Fruit fly (Drosophila melanogaster) whole organism, embryonic: ENCODE data around the gene CG7101.

Experiments used
- Abd-B ChIP-seq: fragments of 200-800 bp; sonication (Bioruptor generic); optimal IDR thresholded peaks from 2 replicates; lab custom pipeline; 2018; ENCODE audit warnings: missing biosample characterization, mild to moderate bottlenecking, missing genetic modification characterization, moderate library complexity
- Atf3 ChIP-seq: fragments of 200-800 bp; sonication (Bioruptor generic); optimal IDR thresholded peaks from 3 replicates; lab custom pipeline; 2016; ENCODE audit warnings: missing biosample characterization, missing genetic modification characterization
- CG12219 ChIP-seq: fragments of 200-800 bp; sonication (Bioruptor generic); optimal IDR thresholded peaks from 3 replicates; lab custom pipeline; 2018; ENCODE audit warnings: missing biosample characterization, mild to moderate bottlenecking, missing genetic modification characterization
- CG12299 ChIP-seq: fragments of 200-800 bp; sonication (Bioruptor generic); optimal IDR thresholded peaks from 2 replicates; lab custom pipeline; 2018; ENCODE audit warnings: missing biosample characterization, mild to moderate bottlenecking, missing genetic modification characterization
- CG1233 ChIP-seq: fragments of 200-800 bp; sonication (Bioruptor generic); optimal IDR thresholded peaks from 4 replicates; lab custom pipeline; 2018; ENCODE audit warnings: missing biosample characterization, mild to moderate bottlenecking, missing genetic modification characterization
- CG13775 ChIP-seq: fragments of 200-800 bp; sonication (Bioruptor generic); optimal IDR thresholded peaks from 3 replicates; lab custom pipeline; 2017; ENCODE audit warnings: missing biosample characterization, mild to moderate bottlenecking, missing genetic modification characterization
- CG14441 ChIP-seq: fragments of 200-800 bp; sonication (Bioruptor generic); IDR thresholded peaks from 2 replicates; pipeline ENCODE4 v1.3.6; 2022; ENCODE audit warnings: missing biosample characterization, missing genetic modification characterization
- CG1647 ChIP-seq: fragments of 200-800 bp; sonication (Bioruptor generic); optimal IDR thresholded peaks from 3 replicates; lab custom pipeline; 2016; ENCODE audit warnings: missing biosample characterization, missing genetic modification characterization
- CG17328 ChIP-seq: fragments of 200-800 bp; sonication (Bioruptor generic); IDR thresholded peaks from 2 replicates; pipeline ENCODE4 v1.3.6; 2022; ENCODE audit warnings: missing biosample characterization, missing genetic modification characterization
- CG18764 ChIP-seq: fragments of 200-800 bp; sonication (Bioruptor generic); optimal IDR thresholded peaks from 3 replicates; lab custom pipeline; 2016; ENCODE audit warnings: missing biosample characterization, missing genetic modification characterization
- CG2712 ChIP-seq: fragments of 200-800 bp; optimal IDR thresholded peaks from 3 replicates; lab custom pipeline; 2019; ENCODE audit warnings: missing biosample characterization, mild to moderate bottlenecking, missing genetic modification characterization, moderate library complexity
- CG33557 ChIP-seq: fragments of 200-800 bp; sonication (Bioruptor generic); optimal IDR thresholded peaks from 2 replicates; lab custom pipeline; 2019; ENCODE audit warnings: missing biosample characterization, mild to moderate bottlenecking, missing genetic modification characterization, moderate library complexity
- CG4617 ChIP-seq: fragments of 200-800 bp; sonication (Bioruptor generic); optimal IDR thresholded peaks from 3 replicates; lab custom pipeline; 2016; ENCODE audit warnings: missing biosample characterization, missing genetic modification characterization, borderline replicate concordance
- CG6689 ChIP-seq: fragments of 200-800 bp; sonication (Bioruptor generic); IDR thresholded peaks from 2 replicates; pipeline ENCODE4 v1.3.6; 2022; ENCODE audit warnings: missing biosample characterization, missing genetic modification characterization
- CG7357 ChIP-seq: fragments of 200-800 bp; sonication (Bioruptor generic); IDR thresholded peaks from 3 replicates; pipeline ENCODE4 v1.3.6; 2022; ENCODE audit warnings: missing biosample characterization, missing genetic modification characterization
- CG7786 ChIP-seq: fragments of 200-800 bp; sonication (Bioruptor generic); optimal IDR thresholded peaks from 2 replicates; lab custom pipeline; 2016; ENCODE audit warnings: missing biosample characterization, missing genetic modification characterization
- CG8281 ChIP-seq: fragments of 200-800 bp; sonication (Bioruptor generic); optimal IDR thresholded peaks from 2 replicates; lab custom pipeline; 2018; ENCODE audit warnings: missing biosample characterization, mild to moderate bottlenecking, missing genetic modification characterization, moderate library complexity
- CG9727 ChIP-seq: fragments of 200-800 bp; sonication (Bioruptor generic); optimal IDR thresholded peaks from 3 replicates; lab custom pipeline; 2017; ENCODE audit warnings: missing biosample characterization, mild to moderate bottlenecking, missing genetic modification characterization
- CG9797 ChIP-seq: fragments of 200-800 bp; sonication (Bioruptor generic); optimal IDR thresholded peaks from 3 replicates; lab custom pipeline; 2018; ENCODE audit warnings: missing biosample characterization, mild to moderate bottlenecking, missing genetic modification characterization
- Dip3 ChIP-seq: fragments of 200-800 bp; sonication (Bioruptor generic); optimal IDR thresholded peaks from 3 replicates; lab custom pipeline; 2016; ENCODE audit warnings: missing biosample characterization, missing genetic modification characterization
- Ets65A ChIP-seq: fragments of 200-800 bp; sonication (Bioruptor generic); peaks from one replicate; lab custom pipeline; 2016; ENCODE audit warnings: missing biosample characterization, missing genetic modification characterization
- Fer3 ChIP-seq: fragments of 200-800 bp; sonication (Bioruptor generic); optimal IDR thresholded peaks from 2 replicates; lab custom pipeline; 2018; ENCODE audit warnings: missing biosample characterization, mild to moderate bottlenecking, missing genetic modification characterization, moderate library complexity
- Gug ChIP-seq: fragments of 200-800 bp; sonication (Bioruptor generic); IDR thresholded peaks from 4 replicates; pipeline ENCODE4 v1.3.6; 2022; ENCODE audit warnings: missing biosample characterization, missing genetic modification characterization
- Jarid2 ChIP-seq: fragments of 200-800 bp; sonication (Bioruptor generic); optimal IDR thresholded peaks from 3 replicates; lab custom pipeline; 2017; ENCODE audit warnings: mild to moderate bottlenecking, missing biosample characterization, missing genetic modification reagents, missing genetic modification characterization
- MESR4 ChIP-seq: fragments of 200-800 bp; sonication (Bioruptor generic); optimal IDR thresholded peaks from 2 replicates; lab custom pipeline; 2018; ENCODE audit warnings: missing biosample characterization, mild to moderate bottlenecking, missing genetic modification characterization, moderate library complexity
- Optix ChIP-seq: fragments of 200-800 bp; sonication (Bioruptor generic); IDR thresholded peaks from 3 replicates; pipeline ENCODE4 v1.3.6; 2022; ENCODE audit warnings: missing biosample characterization, missing genetic modification characterization
- Pdp1 ChIP-seq, 2 experiments: fragments of 200-800 bp; sonication (Bioruptor generic); optimal IDR thresholded peaks; 3 replicates each; lab custom pipeline; 2016; ENCODE audit warnings: missing biosample characterization in 2 of 2, missing genetic modification characterization in 2 of 2, mild to moderate bottlenecking in 1 of 2, moderate library complexity in 1 of 2
- Ravus ChIP-seq: fragments of 200-800 bp; sonication (Bioruptor generic); IDR thresholded peaks from 2 replicates; pipeline ENCODE4 v1.3.6; 2022; ENCODE audit warnings: missing biosample characterization, missing genetic modification characterization
- Sox102F ChIP-seq: fragments of 200-800 bp; sonication (Bioruptor generic); optimal IDR thresholded peaks from 2 replicates; lab custom pipeline; 2018; ENCODE audit warnings: missing biosample characterization, mild to moderate bottlenecking, missing genetic modification characterization, moderate library complexity
- Stat92E ChIP-seq, 3 experiments: fragments of >200 bp in 2 of 3; fragments of 200-800 bp in 1 of 3; sonication (Bioruptor generic) in 1 of 3; optimal IDR thresholded peaks; 2 replicates each; lab custom pipeline; 2017 to 2019; ENCODE audit warnings: missing biosample characterization in 3 of 3, missing genetic modification characterization in 3 of 3, mild to moderate bottlenecking in 1 of 3, moderate library complexity in 1 of 3
- ato ChIP-seq: fragments of 200-800 bp; sonication (Bioruptor generic); IDR thresholded peaks from 2 replicates; pipeline ENCODE4 v1.3.6; 2022; ENCODE audit warnings: missing biosample characterization, missing genetic modification characterization; ENCODE audit not compliant: partially characterized antibody
- az2 ChIP-seq: fragments of 200-800 bp; sonication (Bioruptor generic); optimal IDR thresholded peaks from 3 replicates; lab custom pipeline; 2016; ENCODE audit warnings: missing biosample characterization, missing genetic modification characterization
- fd3F ChIP-seq: fragments of 200-800 bp; sonication (Bioruptor generic); optimal IDR thresholded peaks from 2 replicates; lab custom pipeline; 2018; ENCODE audit warnings: missing biosample characterization, mild to moderate bottlenecking, missing genetic modification characterization, moderate library complexity
- grau ChIP-seq: fragments of 200-800 bp; optimal IDR thresholded peaks from 3 replicates; lab custom pipeline; 2019; ENCODE audit warnings: missing biosample characterization, mild to moderate bottlenecking, missing genetic modification characterization, moderate library complexity
- hb ChIP-seq: fragments of 200-800 bp; sonication (Bioruptor generic); IDR thresholded peaks from 3 replicates; pipeline ENCODE4 v1.3.6; 2022; ENCODE audit warnings: missing biosample characterization, missing genetic modification characterization; ENCODE audit not compliant: partially characterized antibody
- lilli ChIP-seq: fragments of 200-800 bp; sonication (Bioruptor generic); optimal IDR thresholded peaks from 3 replicates; lab custom pipeline; 2016; ENCODE audit warnings: missing biosample characterization, missing genetic modification characterization
- mld ChIP-seq: fragments of 200-800 bp; sonication (Bioruptor generic); IDR thresholded peaks from 3 replicates; pipeline ENCODE4 v1.3.6; 2022; ENCODE audit warnings: missing biosample characterization, missing genetic modification characterization; ENCODE audit not compliant: partially characterized antibody
- pnt ChIP-seq: fragments of 200-800 bp; sonication (Bioruptor generic); optimal IDR thresholded peaks from 3 replicates; lab custom pipeline; 2016; ENCODE audit warnings: missing biosample characterization, missing genetic modification characterization
- prd ChIP-seq, 3 experiments: fragments of >200 bp in 2 of 3; fragments of 200-800 bp in 1 of 3; sonication (Bioruptor generic) in 1 of 3; optimal IDR thresholded peaks in 2 of 3; IDR thresholded peaks in 1 of 3; 2 replicates in 2 of 3; 3 replicates in 1 of 3; pipeline versions ENCODE4 v1.3.6 to Lab custom; 2017 to 2022; ENCODE audit warnings: missing biosample characterization in 1 of 3, missing genetic modification characterization in 1 of 3
- pros ChIP-seq: fragments of 200-800 bp; sonication (Bioruptor generic); optimal IDR thresholded peaks from 3 replicates; lab custom pipeline; 2019; ENCODE audit warnings: missing biosample characterization, mild to moderate bottlenecking, missing genetic modification characterization, moderate library complexity
- run ChIP-seq: fragments of 200-800 bp; sonication (Bioruptor generic); optimal IDR thresholded peaks from 3 replicates; lab custom pipeline; 2018; ENCODE audit warnings: missing biosample characterization, mild to moderate bottlenecking, missing genetic modification characterization
- schlank ChIP-seq: fragments of 200-800 bp; sonication (Bioruptor generic); optimal IDR thresholded peaks from 2 replicates; lab custom pipeline; 2018; ENCODE audit warnings: missing biosample characterization, mild to moderate bottlenecking, missing genetic modification characterization
- sim ChIP-seq: fragments of 200-800 bp; sonication (Bioruptor generic); IDR thresholded peaks from 2 replicates; pipeline ENCODE4 v1.3.6; 2022; ENCODE audit warnings: missing biosample characterization, missing genetic modification characterization
- ssp ChIP-seq: fragments of 200-800 bp; sonication (Bioruptor generic); IDR thresholded peaks from 2 replicates; pipeline ENCODE4 v1.3.6; 2022; ENCODE audit warnings: missing biosample characterization, missing genetic modification characterization
- tap ChIP-seq: fragments of 200-800 bp; optimal IDR thresholded peaks from 3 replicates; lab custom pipeline; 2019; ENCODE audit warnings: missing biosample characterization, mild to moderate bottlenecking, missing genetic modification characterization, moderate library complexity
- twi ChIP-seq: fragments of 200-800 bp; optimal IDR thresholded peaks from 2 replicates; lab custom pipeline; 2019; ENCODE audit warnings: missing biosample characterization, mild to moderate bottlenecking, missing genetic modification characterization, moderate library complexity
- wdn ChIP-seq: fragments of 200-800 bp; sonication (Bioruptor generic); IDR thresholded peaks from 2 replicates; pipeline ENCODE4 v1.3.6; 2022; ENCODE audit warnings: missing biosample characterization, missing genetic modification characterization
- z ChIP-seq: fragments of 200-800 bp; sonication (Bioruptor generic); IDR thresholded peaks from 3 replicates; pipeline ENCODE4 v1.3.6; 2022; ENCODE audit warnings: missing biosample characterization, missing genetic modification characterization

Gene CG7101

dm6 chrX:18789353-18790210 is 40.8 kb upstream of the CG7101 start (continued):
- TF ChIP-seq CG7357 (GFP tag; lab: Robert Waterston, UW) (peak; percentile 49; the same call in 1 of the 3 replicates), Ravus (GFP tag; lab: Robert Waterston, UW) (no peak), hb (GFP tag; lab: Robert Waterston, UW) (no peak), Stat92E (GFP tag; optimal IDR thresholded peaks at IDR 0.05; lab: Kevin White, UChicago) (no peak), Jarid2 (GFP tag; lab: Kevin White, UChicago) (peak; percentile 14), pnt (GFP tag; lab: Kevin White, UChicago) (peak; percentile 9), CG12299 (no peak), prd (optimal IDR thresholded peaks at IDR 0.05; lab: Kevin White, UChicago) (no peak), prd (GFP tag; IDR thresholded peaks at IDR 0.05; lab: Robert Waterston, UW) (peak; percentile 34; the same call in 1 of the 3 replicates), CG6689 (peak; percentile 48), CG17328 (GFP tag; lab: Robert Waterston, UW) (no peak), Optix (GFP tag; lab: Robert Waterston, UW) (no peak), fd3F (GFP tag; lab: Kevin White, UChicago) (peak; percentile 1), sim (GFP tag; lab: Robert Waterston, UW) (no peak), Dip3 (GFP tag; lab: Kevin White, UChicago) (peak; percentile 55), CG9727 (GFP tag; lab: Kevin White, UChicago) (peak; percentile 79), CG12219 (GFP tag; lab: Kevin White, UChicago) (peak; percentile 17), Gug (GFP tag; lab: Robert Waterston, UW) (peak; percentile 49; the same call in 1 of the 4 replicates), Ets65A (GFP tag; lab: Kevin White, UChicago) (peak; percentile 95), twi (no peak), Atf3 (GFP tag; lab: Kevin White, UChicago) (peak; percentile 11), Sox102F (GFP tag; lab: Kevin White, UChicago) (peak; percentile 48), CG18764 (GFP tag; lab: Kevin White, UChicago) (peak; percentile 8), lilli (GFP tag; lab: Kevin White, UChicago) (peak; percentile 75), Fer3 (tag; lab: Kevin White, UChicago) (no peak), CG13775 (peak; percentile 78), CG8281 (peak; percentile 27), schlank (no peak), CG1233 (GFP tag; lab: Kevin White, UChicago) (peak; percentile 10), CG33557 (GFP tag; lab: Kevin White, UChicago) (no peak), CG1647 (GFP tag; lab: Kevin White, UChicago) (peak; percentile 17), CG14441 (peak; percentile 63), pros (no peak), Pdp1 (GFP tag; optimal IDR thresholded peaks at IDR 0.05; lab: Kevin White, UChicago) (peak; percentile 43 to 45), MESR4 (GFP tag; lab: Kevin White, UChicago) (no peak), tap (no peak), mld (GFP tag; lab: Robert Waterston, UW) (no peak), Abd-B (GFP tag; lab: Kevin White, UChicago) (peak; percentile 48), CG4617 (GFP tag; lab: Kevin White, UChicago) (no peak), az2 (peak; percentile 44), run (tag; lab: Kevin White, UChicago) (peak; percentile 16), CG2712 (tag; lab: Kevin White, UChicago) (peak; percentile 57), ato (GFP tag; lab: Robert Waterston, UW) (no peak), CG9797 (GFP tag; lab: Kevin White, UChicago) (no peak), grau (peak; percentile 67), ssp (no peak), CG7786 (GFP tag; lab: Kevin White, UChicago) (peak; percentile 59), z (no peak), wdn (GFP tag; lab: Robert Waterston, UW) (no peak)
